Fruit fly (Drosophila melanogaster): ENCODE data around the gene ppk5.

- no peak for TF ChIP-seq GATAd (GFP tag; optimal IDR thresholded peaks at IDR 0.05)
- no peak for TF ChIP-seq ey (GFP tag; optimal IDR thresholded peaks at IDR 0.05)
- TF ChIP-seq Rel (GFP tag; optimal IDR thresholded peaks at IDR 0.05), result no peak
- no peak for TF ChIP-seq Rel (tag; optimal IDR thresholded peaks at IDR 0.05)
- TF ChIP-seq CrebA (GFP tag; optimal IDR thresholded peaks at IDR 0.05; ENCODE audit: borderline replicate concordance), result no peak
These were observed 23.9 kb downstream of the ppk5 start, which contains the start of gene CG7173 for dm6 chr3L:21558176-21558871.

Data from whole organism, wandering third instar larva.